Worm (Caenorhabditis elegans) whole organism, mixed stage, embryonic: ENCODE results near the gene srbc-67.

Experiments
- ces-1 ChIP-seq: fragments of 150-350 bp; optimal IDR thresholded peaks from 2 replicates; lab custom pipeline; 2014; ENCODE audit warnings: missing biosample characterization, missing genetic modification reagents, missing genetic modification characterization
- elt-1 ChIP-seq: sonication (generic microtip); optimal IDR thresholded peaks from 2 replicates; lab custom pipeline; 2017; ENCODE audit warnings: missing genetic modification characterization, mild to moderate bottlenecking, missing compliant biosample characterization, antibody characterized with exemption, moderate library complexity, borderline replicate concordance; ENCODE audit not compliant: insufficient read depth
- elt-3 ChIP-seq: fragments of 150-350 bp; optimal IDR thresholded peaks from 2 replicates; lab custom pipeline; 2014; ENCODE audit warnings: missing biosample characterization, missing genetic modification characterization
- mep-1 ChIP-seq: fragments of 150-350 bp; optimal IDR thresholded peaks from 2 replicates; lab custom pipeline; 2017; ENCODE audit warnings: missing biosample characterization, missing genetic modification reagents, missing genetic modification characterization, inconsistent platforms
- nhr-237 ChIP-seq: fragments of 150-350 bp; optimal IDR thresholded peaks from 2 replicates; lab custom pipeline; 2014; ENCODE audit warnings: missing biosample characterization, missing genetic modification characterization
- nhr-28 ChIP-seq: fragments of 150-350 bp; optimal IDR thresholded peaks from 2 replicates; lab custom pipeline; 2014; ENCODE audit warnings: missing biosample characterization, missing genetic modification characterization
- pha-4 ChIP-seq: fragments of 150-350 bp; optimal IDR thresholded peaks from 2 replicates; lab custom pipeline; 2018; ENCODE audit warnings: missing biosample characterization, missing genetic modification reagents, missing genetic modification characterization
- snpc-4 ChIP-seq: fragments of 150-350 bp; optimal IDR thresholded peaks from 2 replicates; lab custom pipeline; 2014; ENCODE audit warnings: missing biosample characterization, missing genetic modification characterization
- unc-39 ChIP-seq: fragments of 150-350 bp; optimal IDR thresholded peaks from 2 replicates; lab custom pipeline; 2014; ENCODE audit warnings: missing biosample characterization, missing genetic modification characterization
- unc-62 ChIP-seq: fragments of 150-350 bp; optimal IDR thresholded peaks from 2 replicates; lab custom pipeline; 2014; ENCODE audit warnings: missing biosample characterization, missing genetic modification reagents, missing genetic modification characterization
- ztf-11 ChIP-seq: fragments of 150-350 bp; optimal IDR thresholded peaks from 2 replicates; lab custom pipeline; 2014; ENCODE audit warnings: missing biosample characterization, missing genetic modification characterization

DNA sequence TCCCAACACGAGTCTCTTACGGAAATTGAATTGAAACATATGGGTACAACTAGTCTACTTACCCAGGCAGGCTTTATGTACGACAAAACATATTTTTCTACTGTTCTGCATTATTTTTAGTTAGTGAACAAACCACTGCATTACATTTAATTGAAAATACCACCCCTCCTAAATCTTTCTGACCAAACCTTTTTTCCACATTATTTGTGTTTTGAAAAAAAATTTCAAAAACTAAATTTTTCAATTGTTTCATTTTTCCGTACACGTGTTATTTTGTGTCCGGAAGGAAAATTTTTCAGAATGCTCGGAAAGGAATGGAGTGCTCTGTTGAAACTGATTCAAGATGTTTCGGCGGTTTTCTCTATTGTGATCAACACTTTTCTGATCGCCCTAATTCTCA is 28.6 kb downstream of the srbc-67 start, which contains the start of gene str-226:
- TF ChIP-seq nhr-28 (tag; lab: Kevin White, UChicago) (no peak), snpc-4 (no peak), ztf-11 (tag; lab: Kevin White, UChicago) (no peak), nhr-237 (no peak), pha-4 (tag; lab: Kevin White, UChicago) (no peak), mep-1 (tag; lab: Kevin White, UChicago) (no peak), unc-62 (no peak), elt-1 (tag; lab: Kevin White, UChicago) (no peak), ces-1 (GFP tag; lab: Kevin White, UChicago) (no peak), unc-39 (tag; lab: Kevin White, UChicago) (no peak), elt-3 (tag; lab: Kevin White, UChicago) (no peak)
